Worm (Caenorhabditis elegans) whole organism, L1 larva: Measurements from ENCODE around the gene M05D6.3.

Experiments used
- C04F5.9 ChIP-seq: sonication (generic microtip); optimal IDR thresholded peaks from 2 replicates; lab custom pipeline; 2016; ENCODE audit warnings: missing genetic modification characterization, missing compliant biosample characterization
- F16B12.6 ChIP-seq: fragments of 150-350 bp; optimal IDR thresholded peaks from 2 replicates; lab custom pipeline; 2014; ENCODE audit warnings: missing biosample characterization, missing genetic modification characterization
- Y116A8C.19 ChIP-seq: sonication (generic microtip); optimal IDR thresholded peaks from 2 replicates; lab custom pipeline; 2016; ENCODE audit warnings: missing compliant biosample characterization, missing genetic modification characterization, borderline replicate concordance
- aly-2 ChIP-seq: fragments of 150-350 bp; optimal IDR thresholded peaks from 2 replicates; lab custom pipeline; 2014; ENCODE audit warnings: missing biosample characterization, missing genetic modification characterization
- blmp-1 ChIP-seq: fragments of 150-350 bp; optimal IDR thresholded peaks from 2 replicates; lab custom pipeline; 2014; ENCODE audit warnings: missing biosample characterization, missing genetic modification characterization
- dpl-1 ChIP-seq, 3 experiments: fragments of 150-350 bp in 2 of 3; sonication (generic microtip) in 1 of 3; optimal IDR thresholded peaks; 2 replicates each; lab custom pipeline; 2014 to 2017; ENCODE audit warnings: missing biosample characterization in 3 of 3, missing genetic modification characterization in 3 of 3, missing genetic modification reagents in 3 of 3
- dsc-1 ChIP-seq: sonication (generic microtip); optimal IDR thresholded peaks from 2 replicates; lab custom pipeline; 2016; ENCODE audit warnings: mild to moderate bottlenecking, missing genetic modification characterization, missing compliant biosample characterization
- efl-1 ChIP-seq, 4 experiments: fragments of 150-350 bp; optimal IDR thresholded peaks in 3 of 4; peaks in 1 of 4; 1 replicate in 1 of 4; 2 replicates in 3 of 4; lab custom pipeline; 2014; ENCODE audit warnings: missing biosample characterization in 2 of 4, missing genetic modification characterization in 2 of 4, missing genetic modification reagents in 2 of 4
- egl-13 ChIP-seq: sonication (generic microtip); optimal IDR thresholded peaks from 2 replicates; lab custom pipeline; 2016; ENCODE audit warnings: missing genotype, missing genetic modification reagents, missing genetic modification characterization, missing compliant biosample characterization
- egl-27 ChIP-seq, 2 experiments: fragments of 150-350 bp in 1 of 2; sonication (generic microtip); optimal IDR thresholded peaks; 3 replicates each; lab custom pipeline; 2017 to 2018; ENCODE audit warnings: missing biosample characterization in 2 of 2, missing genetic modification characterization in 2 of 2, missing genetic modification reagents in 2 of 2
- elt-2 ChIP-seq: sonication (generic microtip); optimal IDR thresholded peaks from 2 replicates; lab custom pipeline; 2016; ENCODE audit warnings: missing genetic modification characterization, mild to moderate bottlenecking, inconsistent platforms, missing compliant biosample characterization, missing genetic modification reagents
- fkh-10 ChIP-seq: sonication (generic microtip); optimal IDR thresholded peaks from 2 replicates; lab custom pipeline; 2017; ENCODE audit warnings: missing biosample characterization, missing genetic modification reagents, missing genetic modification characterization
- fkh-4 ChIP-seq: sonication (generic microtip); optimal IDR thresholded peaks from 2 replicates; lab custom pipeline; 2016; ENCODE audit warnings: missing compliant biosample characterization, missing genetic modification characterization, borderline replicate concordance
- fkh-8 ChIP-seq: sonication (generic microtip); optimal IDR thresholded peaks from 2 replicates; lab custom pipeline; 2016; ENCODE audit warnings: mild to moderate bottlenecking, missing genetic modification characterization, missing compliant biosample characterization
- fos-1 ChIP-seq: fragments of 150-350 bp; optimal IDR thresholded peaks from 2 replicates; lab custom pipeline; 2014; ENCODE audit warnings: missing biosample characterization, missing genetic modification characterization
- grh-1 ChIP-seq: fragments of 200-800 bp; sonication (Bioruptor generic); IDR thresholded peaks from 2 replicates; pipeline ENCODE4 v1.3.6; 2022; ENCODE audit warnings: missing genetic modification reagents, missing genetic modification characterization, missing compliant biosample characterization
- hlh-17 ChIP-seq: fragments of 200-800 bp; sonication (Bioruptor generic); optimal IDR thresholded peaks from 2 replicates; lab custom pipeline; 2018; ENCODE audit warnings: missing genetic modification characterization, mild to moderate bottlenecking, missing compliant biosample characterization, moderate library complexity, borderline replicate concordance
- jun-1 ChIP-seq: fragments of 150-350 bp; optimal IDR thresholded peaks from 2 replicates; lab custom pipeline; 2014; ENCODE audit warnings: missing biosample characterization, missing genetic modification reagents, missing genetic modification characterization
- lin-14 ChIP-seq: fragments of 200-800 bp; sonication (Bioruptor generic); optimal IDR thresholded peaks from 2 replicates; lab custom pipeline; 2018; ENCODE audit warnings: mild to moderate bottlenecking, missing genetic modification characterization, moderate library complexity, missing compliant biosample characterization
- lin-15B ChIP-seq: fragments of 150-350 bp; sonication (generic microtip); optimal IDR thresholded peaks from 3 replicates; lab custom pipeline; 2014; ENCODE audit warnings: missing biosample characterization, missing genetic modification characterization
- lin-39 ChIP-seq: fragments of 150-350 bp; optimal IDR thresholded peaks from 2 replicates; lab custom pipeline; 2014; ENCODE audit warnings: missing biosample characterization, missing genetic modification reagents, missing genetic modification characterization
- mdl-1 ChIP-seq, 2 experiments: fragments of 150-350 bp; optimal IDR thresholded peaks; 2 replicates each; lab custom pipeline; 2014 to 2017; ENCODE audit warnings: missing biosample characterization in 2 of 2, missing genetic modification characterization in 2 of 2, inconsistent platforms in 1 of 2
- nhr-11 ChIP-seq: fragments of 150-350 bp; optimal IDR thresholded peaks from 2 replicates; lab custom pipeline; 2014; ENCODE audit warnings: missing biosample characterization, missing genetic modification characterization
- nhr-19 ChIP-seq: fragments of 200-800 bp; sonication (Bioruptor generic); conservative IDR thresholded peaks from 2 replicates; pipeline ENCODE4 v1.3.6; 2022; ENCODE audit warnings: missing genetic modification characterization, missing compliant biosample characterization
- nhr-20 ChIP-seq: sonication (generic microtip); optimal IDR thresholded peaks from 2 replicates; lab custom pipeline; 2016; ENCODE audit warnings: mild to moderate bottlenecking, missing genetic modification characterization, missing compliant biosample characterization
- nhr-237 ChIP-seq: fragments of 150-350 bp; optimal IDR thresholded peaks from 2 replicates; lab custom pipeline; 2014; ENCODE audit warnings: missing biosample characterization, missing genetic modification characterization
- nhr-47 ChIP-seq: sonication (generic microtip); optimal IDR thresholded peaks from 2 replicates; lab custom pipeline; 2016; ENCODE audit warnings: mild to moderate bottlenecking, missing genetic modification characterization, moderate library complexity, missing compliant biosample characterization
- nhr-71 ChIP-seq: sonication (generic microtip); optimal IDR thresholded peaks from 2 replicates; lab custom pipeline; 2016; ENCODE audit warnings: mild to moderate bottlenecking, missing genetic modification characterization, moderate library complexity, missing compliant biosample characterization
- nhr-77 ChIP-seq: fragments of 150-350 bp; optimal IDR thresholded peaks from 2 replicates; lab custom pipeline; 2014; ENCODE audit warnings: missing biosample characterization, missing genetic modification characterization
- nhr-84 ChIP-seq: sonication (generic microtip); optimal IDR thresholded peaks from 2 replicates; lab custom pipeline; 2017; ENCODE audit warnings: missing biosample characterization, missing genetic modification characterization
- pag-3 ChIP-seq: sonication (generic microtip); optimal IDR thresholded peaks from 2 replicates; lab custom pipeline; 2017; ENCODE audit warnings: missing genetic modification characterization, mild to moderate bottlenecking, missing compliant biosample characterization, antibody characterized with exemption, borderline replicate concordance; ENCODE audit not compliant: insufficient read depth
- pax-3 ChIP-seq: fragments of 200-800 bp; sonication (Bioruptor generic); optimal IDR thresholded peaks from 2 replicates; lab custom pipeline; 2018; ENCODE audit warnings: mild to moderate bottlenecking, missing genetic modification characterization, moderate library complexity, missing compliant biosample characterization
- rnt-1 ChIP-seq: sonication (generic microtip); optimal IDR thresholded peaks from 2 replicates; lab custom pipeline; 2016; ENCODE audit warnings: mild to moderate bottlenecking, missing genetic modification characterization, moderate library complexity, missing compliant biosample characterization
- skn-1 ChIP-seq: fragments of 150-350 bp; optimal IDR thresholded peaks from 2 replicates; lab custom pipeline; 2014; ENCODE audit warnings: missing biosample characterization, missing genetic modification characterization
- snpc-4 ChIP-seq: fragments of 150-350 bp; optimal IDR thresholded peaks from 2 replicates; lab custom pipeline; 2014; ENCODE audit warnings: missing biosample characterization, missing genetic modification characterization
- sox-4 ChIP-seq: sonication (generic microtip); optimal IDR thresholded peaks from 2 replicates; lab custom pipeline; 2016; ENCODE audit warnings: missing genetic modification characterization, missing compliant biosample characterization
- sptf-1 ChIP-seq: fragments of 150-350 bp; optimal IDR thresholded peaks from 2 replicates; lab custom pipeline; 2014; ENCODE audit warnings: missing biosample characterization, missing genetic modification characterization
- swsn-7 ChIP-seq: sonication (generic microtip); optimal IDR thresholded peaks from 2 replicates; lab custom pipeline; 2016; ENCODE audit warnings: missing genetic modification characterization, missing compliant biosample characterization
- tbx-2 ChIP-seq: sonication (generic microtip); optimal IDR thresholded peaks from 2 replicates; lab custom pipeline; 2016; ENCODE audit warnings: missing genetic modification characterization, missing compliant biosample characterization
- unc-130 ChIP-seq: fragments of 150-350 bp; optimal IDR thresholded peaks from 2 replicates; lab custom pipeline; 2017; ENCODE audit warnings: missing biosample characterization, missing genetic modification characterization, inconsistent platforms
- unc-30 ChIP-seq: sonication (generic microtip); optimal IDR thresholded peaks from 2 replicates; lab custom pipeline; 2017; ENCODE audit warnings: missing biosample characterization, missing genetic modification characterization
- unc-62 ChIP-seq: fragments of 150-350 bp; optimal IDR thresholded peaks from 2 replicates; lab custom pipeline; 2014; ENCODE audit warnings: missing biosample characterization, missing genetic modification reagents, missing genetic modification characterization
- unc-98 ChIP-seq: fragments of 200-800 bp; sonication (Bioruptor generic); IDR thresholded peaks from 2 replicates; pipeline ENCODE4 v1.3.6; 2022; ENCODE audit warnings: missing genetic modification characterization, missing compliant biosample characterization
- ztf-11 ChIP-seq, 2 experiments: sonication (generic microtip); optimal IDR thresholded peaks; 2 replicates each; lab custom pipeline; 2016 to 2017; ENCODE audit warnings: missing genetic modification characterization in 2 of 2, missing biosample characterization in 1 of 2, missing compliant biosample characterization in 1 of 2
- ztf-4 ChIP-seq: fragments of 150-350 bp; optimal IDR thresholded peaks from 2 replicates; lab custom pipeline; 2014; ENCODE audit warnings: missing biosample characterization, missing genetic modification characterization

M05D6.3 gene

ce11 chrII:8508956-8509355 is 33.4 kb downstream of the M05D6.3 start, which contains the start of gene T13H5.1:
Gene T13H5.1, minus strand, starts transcription at chrII:8509056.
- TF ChIP-seq dpl-1 (GFP tag; optimal IDR thresholded peaks at IDR 0.05; lab: Kevin White, UChicago) (no peak), C04F5.9 (tag; lab: Kevin White, UChicago) (no peak), snpc-4 (tag; lab: Kevin White, UChicago) (no peak)

- TF ChIP-seq skn-1 (tag; lab: Kevin White, UChicago) (no peak), jun-1 (peak; percentile 15), rnt-1 (no peak), aly-2 (tag; lab: Kevin White, UChicago) (no peak), lin-39 (tag; lab: Kevin White, UChicago) (no peak), nhr-11 (tag; lab: Kevin White, UChicago) (no peak), snpc-4 (tag; lab: Kevin White, UChicago) (no peak), lin-14 (GFP tag; lab: Kevin White, UChicago) (peak; percentile 15), pag-3 (tag; lab: Kevin White, UChicago) (no peak), unc-62 (GFP tag; lab: Kevin White, UChicago) (no peak), dsc-1 (tag; lab: Kevin White, UChicago) (no peak), mdl-1 (tag; optimal IDR thresholded peaks at IDR 0.05; lab: Kevin White, UChicago) (no peak), nhr-237 (tag; lab: Kevin White, UChicago) (no peak), tbx-2 (tag; lab: Kevin White, UChicago) (no peak), hlh-17 (GFP tag; lab: Kevin White, UChicago) (no peak), elt-2 (tag; lab: Kevin White, UChicago) (peak; percentile 85), sptf-1 (tag; lab: Kevin White, UChicago) (no peak), fos-1 (tag; lab: Kevin White, UChicago) (no peak), egl-27 (tag; optimal IDR thresholded peaks at IDR 0.05; lab: Kevin White, UChicago) (no peak), unc-130 (tag; lab: Kevin White, UChicago) (no peak), Y116A8C.19 (tag; lab: Kevin White, UChicago) (no peak), F16B12.6 (no peak), ztf-4 (tag; lab: Kevin White, UChicago) (no peak), unc-30 (tag; lab: Kevin White, UChicago) (no peak), unc-98 (GFP tag; lab: Robert Waterston, UW) (no peak), nhr-20 (tag; lab: Kevin White, UChicago) (peak; percentile 3), sox-4 (no peak), blmp-1 (tag; lab: Kevin White, UChicago) (no peak)
Measured at ce11 chrII:8514729-8515128, 39.2 kb downstream of the M05D6.3 start, which contains the start of gene ctg-2. Gene ctg-2, plus strand, starts transcription at chrII:8515054.

ce11 chrII:8515521-8515920 is 39.9 kb downstream of the M05D6.3 start:
- TF ChIP-seq ztf-11 (tag; optimal IDR thresholded peaks at IDR 0.05; lab: Kevin White, UChicago) (no peak), elt-2 (tag; lab: Kevin White, UChicago) (peak; percentile 37)

- TF ChIP-seq egl-13 (tag; lab: Kevin White, UChicago) (peak; percentile 44), swsn-7 (tag; lab: Kevin White, UChicago) (peak; percentile 51), tbx-2 (tag; lab: Kevin White, UChicago) (peak; percentile 61), nhr-77 (peak; percentile 42), unc-98 (GFP tag; lab: Robert Waterston, UW) (no peak), pax-3 (tag; lab: Kevin White, UChicago) (peak; percentile 42), lin-15B (tag; lab: Kevin White, UChicago) (peak; percentile 76), fkh-10 (GFP tag; lab: Kevin White, UChicago) (no peak), grh-1 (GFP tag; lab: Robert Waterston, UW) (no peak), nhr-84 (tag; lab: Kevin White, UChicago) (no peak), nhr-47 (peak; percentile 69), fkh-4 (peak; percentile 8), fkh-8 (tag; lab: Kevin White, UChicago) (peak; percentile 62), sptf-1 (tag; lab: Kevin White, UChicago) (no peak), nhr-19 (GFP tag; lab: Robert Waterston, UW) (peak; percentile 52), ztf-4 (tag; lab: Kevin White, UChicago) (peak; percentile 34), nhr-71 (tag; lab: Kevin White, UChicago) (peak; percentile 75), hlh-17 (GFP tag; lab: Kevin White, UChicago) (no peak), rnt-1 (peak; percentile 90), sox-4 (peak; percentile 30), efl-1 (optimal IDR thresholded peaks at IDR 0.05; lab: Kevin White, UChicago) (peak; percentile 67 to 75), efl-1 (GFP tag; optimal IDR thresholded peaks at IDR 0.05 in 1 of 2; lab: Kevin White, UChicago) (peak; percentile 73 to 96), mdl-1 (tag; optimal IDR thresholded peaks at IDR 0.05; lab: Kevin White, UChicago) (no peak), F16B12.6 (peak; percentile 65)
Measured at ce11 chrII:8516783-8517182, 41.2 kb downstream of the M05D6.3 start, which contains the start of gene rnh-2. Gene rnh-2, plus strand, starts transcription at chrII:8517150.
